Fruit fly (Drosophila melanogaster) whole organism: ENCODE measurements around the gene CG14721.

Source experiments
- CG8478 ChIP-seq: fragments of >200 bp; optimal IDR thresholded peaks from 2 replicates; lab custom pipeline; 2018; ENCODE audit warnings: inconsistent platforms
- Dll ChIP-seq: fragments of >200 bp; optimal IDR thresholded peaks from 2 replicates; lab custom pipeline; 2017
- EcR ChIP-seq, 2 experiments: fragments of >200 bp; optimal IDR thresholded peaks; 2 replicates each; lab custom pipeline; 2017; ENCODE audit warnings: missing biosample characterization in 2 of 2, missing genetic modification characterization in 2 of 2, missing genetic modification reagents in 2 of 2
- pan ChIP-seq: fragments of >200 bp; optimal IDR thresholded peaks from 2 replicates; lab custom pipeline; 2017
- psq ChIP-seq: fragments of >200 bp; optimal IDR thresholded peaks from 2 replicates; lab custom pipeline; 2017
- usp ChIP-seq: fragments of >200 bp; optimal IDR thresholded peaks from 2 replicates; lab custom pipeline; 2017; ENCODE audit warnings: missing biosample characterization, missing genetic modification characterization, mixed read lengths

DNA sequence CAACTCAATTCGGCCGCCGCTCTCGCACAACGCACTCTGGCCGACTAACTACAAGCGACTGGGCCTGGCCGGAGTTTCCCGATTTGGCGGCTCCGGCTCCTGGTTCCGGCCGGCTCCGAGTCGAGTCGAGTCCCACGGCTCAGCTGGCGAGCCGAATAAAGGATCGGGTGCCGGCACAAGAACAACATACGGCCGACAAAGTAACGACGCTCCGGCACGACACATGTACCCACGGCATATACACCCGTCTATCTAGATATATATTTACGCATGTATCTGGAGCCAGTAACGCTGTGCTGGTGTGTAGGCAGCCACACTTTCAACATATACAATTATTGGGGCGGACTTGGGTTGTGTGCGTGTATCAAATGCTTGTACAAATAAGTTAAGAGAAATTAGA lies 36.2 kb downstream of the CG14721 start:
- TF ChIP-seq usp (GFP tag; lab: Kevin White, UChicago) (no peak), pan (lab: Kevin White, UChicago) (no peak), Dll (lab: Kevin White, UChicago) (no peak), psq (lab: Kevin White, UChicago) (no peak), CG8478 (lab: Kevin White, UChicago) (no peak), EcR (GFP tag; optimal IDR thresholded peaks at IDR 0.05; lab: Kevin White, UChicago) (no peak)
